Worm (Caenorhabditis elegans) whole organism, L1 larva: ENCODE measurements around the gene pgap-3.

ENCODE experiments used
- aly-2 ChIP-seq: fragments of 150-350 bp; optimal IDR thresholded peaks from 2 replicates; lab custom pipeline; 2014; ENCODE audit warnings: missing biosample characterization, missing genetic modification characterization
- ceh-90 ChIP-seq: sonication (generic microtip); optimal IDR thresholded peaks from 2 replicates; lab custom pipeline; 2016; ENCODE audit warnings: missing genetic modification characterization, missing compliant biosample characterization
- dsc-1 ChIP-seq: sonication (generic microtip); optimal IDR thresholded peaks from 2 replicates; lab custom pipeline; 2016; ENCODE audit warnings: mild to moderate bottlenecking, missing genetic modification characterization, missing compliant biosample characterization
- fkh-10 ChIP-seq: sonication (generic microtip); optimal IDR thresholded peaks from 2 replicates; lab custom pipeline; 2017; ENCODE audit warnings: missing biosample characterization, missing genetic modification reagents, missing genetic modification characterization
- fos-1 ChIP-seq: fragments of 150-350 bp; optimal IDR thresholded peaks from 2 replicates; lab custom pipeline; 2014; ENCODE audit warnings: missing biosample characterization, missing genetic modification characterization
- lin-13 ChIP-seq: fragments of 150-350 bp; optimal IDR thresholded peaks from 2 replicates; lab custom pipeline; 2014; ENCODE audit warnings: missing biosample characterization, missing genetic modification reagents, missing genetic modification characterization
- lin-35 ChIP-seq, 2 experiments: fragments of 150-350 bp; optimal IDR thresholded peaks; 2 replicates each; lab custom pipeline; 2014; ENCODE audit warnings: missing biosample characterization in 2 of 2, missing genetic modification characterization in 2 of 2, missing genetic modification reagents in 2 of 2
- lin-39 ChIP-seq: fragments of 150-350 bp; optimal IDR thresholded peaks from 2 replicates; lab custom pipeline; 2014; ENCODE audit warnings: missing biosample characterization, missing genetic modification reagents, missing genetic modification characterization
- mdl-1 ChIP-seq, 2 experiments: fragments of 150-350 bp; optimal IDR thresholded peaks; 2 replicates each; lab custom pipeline; 2014 to 2017; ENCODE audit warnings: missing biosample characterization in 2 of 2, missing genetic modification characterization in 2 of 2, inconsistent platforms in 1 of 2
- mep-1 ChIP-seq: fragments of 150-350 bp; optimal IDR thresholded peaks from 2 replicates; lab custom pipeline; 2014; ENCODE audit warnings: missing biosample characterization, missing genetic modification characterization
- nhr-76 ChIP-seq: sonication (generic microtip); optimal IDR thresholded peaks from 2 replicates; lab custom pipeline; 2017; ENCODE audit warnings: missing biosample characterization, missing genetic modification characterization
- pax-3 ChIP-seq: fragments of 200-800 bp; sonication (Bioruptor generic); optimal IDR thresholded peaks from 2 replicates; lab custom pipeline; 2018; ENCODE audit warnings: mild to moderate bottlenecking, missing genetic modification characterization, moderate library complexity, missing compliant biosample characterization
- skn-1 ChIP-seq: fragments of 150-350 bp; optimal IDR thresholded peaks from 2 replicates; lab custom pipeline; 2014; ENCODE audit warnings: missing biosample characterization, missing genetic modification characterization
- snpc-4 ChIP-seq: fragments of 150-350 bp; optimal IDR thresholded peaks from 2 replicates; lab custom pipeline; 2014; ENCODE audit warnings: missing biosample characterization, missing genetic modification characterization

DNA sequence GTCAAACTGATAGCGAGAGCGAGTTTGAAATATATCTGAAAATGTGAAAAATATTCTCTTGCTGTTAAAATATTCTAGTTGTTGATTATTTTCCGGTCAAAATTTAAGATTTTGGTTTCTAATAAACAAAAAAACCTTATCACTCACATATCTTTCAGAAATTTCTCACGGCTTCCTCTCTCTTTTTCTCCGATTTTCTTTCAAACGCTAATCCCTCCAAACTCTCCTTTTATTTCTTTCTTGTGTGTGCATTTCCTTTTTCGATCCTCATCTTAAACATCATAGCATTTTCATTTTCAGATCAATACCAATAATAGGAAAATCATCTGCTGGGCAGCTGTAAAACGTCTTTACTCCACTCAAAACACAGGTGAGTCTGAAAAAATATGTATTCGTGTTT, 44.4 kb downstream of the pgap-3 start, which contains the start of gene fos-1:
- TF ChIP-seq dsc-1 (tag; lab: Kevin White, UChicago) (no peak), lin-39 (tag; lab: Kevin White, UChicago) (no peak), mep-1 (no peak), aly-2 (tag; lab: Kevin White, UChicago) (no peak), fos-1 (tag; lab: Kevin White, UChicago) (no peak), lin-35 (GFP tag; optimal IDR thresholded peaks at IDR 0.05; lab: Kevin White, UChicago) (no peak), ceh-90 (no peak), fkh-10 (GFP tag; lab: Kevin White, UChicago) (no peak), pax-3 (tag; lab: Kevin White, UChicago) (no peak), mdl-1 (tag; optimal IDR thresholded peaks at IDR 0.05; lab: Kevin White, UChicago) (no peak), snpc-4 (no peak), skn-1 (no peak), nhr-76 (tag; lab: Kevin White, UChicago) (no peak), lin-13 (GFP tag; lab: Kevin White, UChicago) (no peak)
